Fruit fly (Drosophila melanogaster) whole organism, wandering third instar larva: ENCODE results near the gene CG42564.

Source experiments
- Abd-B ChIP-seq: fragments of >200 bp; optimal IDR thresholded peaks from 2 replicates; lab custom pipeline; 2017; ENCODE audit warnings: missing biosample characterization, missing genetic modification characterization
- Dfd ChIP-seq: fragments of >200 bp; optimal IDR thresholded peaks from 2 replicates; lab custom pipeline; 2017; ENCODE audit warnings: missing biosample characterization, missing genetic modification characterization
- Hnf4 ChIP-seq: fragments of 200-800 bp; sonication (Bioruptor generic); optimal IDR thresholded peaks from 2 replicates; lab custom pipeline; 2016; ENCODE audit warnings: missing biosample characterization, mild to moderate bottlenecking, missing genetic modification characterization
- br ChIP-seq: fragments of 200-800 bp; sonication (Bioruptor generic); optimal IDR thresholded peaks from 2 replicates; lab custom pipeline; 2016; ENCODE audit warnings: missing biosample characterization, missing genetic modification characterization
- lola ChIP-seq: fragments of >200 bp; optimal IDR thresholded peaks from 2 replicates; lab custom pipeline; 2017; ENCODE audit warnings: missing biosample characterization, missing genetic modification characterization
- woc ChIP-seq: sonication (Bioruptor generic); optimal IDR thresholded peaks from 2 replicates; lab custom pipeline; 2016; ENCODE audit warnings: missing biosample characterization, mild to moderate bottlenecking, missing genetic modification characterization

DNA sequence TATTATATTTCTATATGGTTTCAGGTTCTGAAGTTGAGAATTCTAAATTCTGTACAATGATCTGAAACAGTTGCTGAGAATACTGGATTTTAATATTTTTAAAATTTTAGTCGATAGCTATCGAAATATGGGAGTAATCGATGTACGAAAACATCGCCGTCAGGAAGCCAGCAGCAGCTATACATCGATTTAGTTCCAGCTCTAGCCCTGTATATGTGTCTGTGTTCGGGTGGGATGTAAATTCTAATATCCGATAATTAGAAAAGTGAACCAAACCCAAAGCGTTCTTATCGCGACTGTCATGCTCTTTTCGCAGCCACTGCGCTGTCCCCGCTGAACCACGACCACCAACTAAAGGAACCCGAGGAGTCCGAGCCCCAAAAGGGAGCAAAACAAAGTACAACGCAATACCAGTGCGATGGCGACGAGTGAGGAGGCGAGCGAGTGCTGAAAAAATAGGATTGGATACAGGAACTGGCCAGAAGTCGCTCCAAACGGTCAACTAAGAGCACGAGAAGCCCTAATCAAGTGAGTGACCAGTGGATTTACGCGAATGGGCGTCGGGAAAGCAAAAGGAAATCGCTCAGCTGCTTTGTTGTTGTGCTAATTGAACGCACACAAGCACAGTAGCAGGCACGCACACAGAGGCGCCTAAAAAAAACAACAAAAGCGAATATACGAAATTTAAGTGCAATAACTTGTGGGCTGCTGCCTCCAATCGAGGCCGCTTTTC is 8.6 kb downstream of the CG42564 start, which contains the start of gene gzl:
- TF ChIP-seq woc (GFP tag; lab: Kevin White, UChicago), result no peak
- TF ChIP-seq Abd-B, result no peak
- no peak for TF ChIP-seq Hnf4 (GFP tag; lab: Kevin White, UChicago)
- no peak for TF ChIP-seq Dfd (GFP tag; lab: Kevin White, UChicago)
- no peak for TF ChIP-seq br (GFP tag; lab: Kevin White, UChicago)
- no peak for TF ChIP-seq lola (GFP tag; lab: Kevin White, UChicago)
